Fruit fly (Drosophila melanogaster) whole organism, pupa: ENCODE data around the gene CG14411.

Experiments used
- CG10348 ChIP-seq: fragments of 200-800 bp; sonication (Bioruptor generic); IDR thresholded peaks from 2 replicates; pipeline ENCODE4 v1.3.6; 2022; ENCODE audit warnings: missing biosample characterization, missing genetic modification characterization
- CG12605 ChIP-seq: fragments of 200-800 bp; sonication (Bioruptor generic); IDR thresholded peaks from 2 replicates; pipeline ENCODE4 v1.3.6; 2022; ENCODE audit warnings: missing biosample characterization, missing genetic modification characterization
- CG13204 ChIP-seq: fragments of 200-800 bp; sonication (Bioruptor generic); optimal IDR thresholded peaks from 2 replicates; lab custom pipeline; 2018; ENCODE audit warnings: missing biosample characterization, mild to moderate bottlenecking, missing genetic modification characterization, moderate library complexity
- CG14655 ChIP-seq: fragments of 200-800 bp; sonication (Bioruptor generic); optimal IDR thresholded peaks from 3 replicates; lab custom pipeline; 2017; ENCODE audit warnings: mild to moderate bottlenecking, missing biosample characterization, missing genetic modification reagents, missing genetic modification characterization
- CG8301 ChIP-seq: fragments of 200-800 bp; sonication (Bioruptor generic); optimal IDR thresholded peaks from 2 replicates; lab custom pipeline; 2018; ENCODE audit warnings: missing biosample characterization, mild to moderate bottlenecking, missing genetic modification characterization
- Pif1A ChIP-seq: fragments of 200-800 bp; sonication (Bioruptor generic); optimal IDR thresholded peaks from 3 replicates; lab custom pipeline; 2016; ENCODE audit warnings: missing biosample characterization, missing genetic modification characterization
- Pif1B ChIP-seq: fragments of 200-800 bp; sonication (Bioruptor generic); optimal IDR thresholded peaks from 3 replicates; lab custom pipeline; 2016; ENCODE audit warnings: missing biosample characterization, missing genetic modification characterization
- gl ChIP-seq: fragments of 200-800 bp; sonication (Bioruptor generic); optimal IDR thresholded peaks from 2 replicates; lab custom pipeline; 2018; ENCODE audit warnings: missing biosample characterization, mild to moderate bottlenecking, missing genetic modification characterization

dm6 chrX:14844657-14845056 lies 12.2 kb downstream of the CG14411 start, which contains the start of gene CG12539:
- TF ChIP-seq Pif1A (GFP tag; lab: Kevin White, UChicago), result no peak
- no peak for TF ChIP-seq CG12605 (GFP tag; lab: Robert Waterston, UW)
- TF ChIP-seq CG13204 (GFP tag; lab: Kevin White, UChicago), result no peak
- no peak for TF ChIP-seq gl
- no peak for TF ChIP-seq Pif1B (GFP tag; lab: Kevin White, UChicago)
- TF ChIP-seq CG8301 (tag; lab: Kevin White, UChicago), result no peak
- TF ChIP-seq CG14655, result no peak
- no peak for TF ChIP-seq CG10348 (GFP tag; lab: Robert Waterston, UW)
